Worm (Caenorhabditis elegans) whole organism, L1 larva: ENCODE data around the gene col-107.

Experiments used
- aha-1 ChIP-seq: fragments of 150-350 bp; optimal IDR thresholded peaks from 2 replicates; lab custom pipeline; 2014; ENCODE audit warnings: missing biosample characterization, missing genetic modification characterization
- alr-1 ChIP-seq: fragments of 200-800 bp; sonication (Bioruptor generic); optimal IDR thresholded peaks from 2 replicates; lab custom pipeline; 2018; ENCODE audit warnings: borderline replicate concordance, mild to moderate bottlenecking, missing genetic modification characterization, missing compliant biosample characterization
- aly-2 ChIP-seq: fragments of 150-350 bp; optimal IDR thresholded peaks from 2 replicates; lab custom pipeline; 2014; ENCODE audit warnings: missing biosample characterization, missing genetic modification characterization
- blmp-1 ChIP-seq: fragments of 150-350 bp; optimal IDR thresholded peaks from 2 replicates; lab custom pipeline; 2014; ENCODE audit warnings: missing biosample characterization, missing genetic modification characterization
- ceh-8 ChIP-seq: fragments of 200-800 bp; sonication (Bioruptor generic); optimal IDR thresholded peaks from 2 replicates; lab custom pipeline; 2018; ENCODE audit warnings: mild to moderate bottlenecking, missing genetic modification characterization, moderate library complexity, missing compliant biosample characterization
- ceh-82 ChIP-seq, 3 experiments: fragments of 150-350 bp in 1 of 3; sonication (generic microtip) in 2 of 3; optimal IDR thresholded peaks; 2 replicates each; lab custom pipeline; 2014 to 2017; ENCODE audit warnings: missing biosample characterization in 3 of 3, missing genetic modification characterization in 3 of 3
- ceh-90 ChIP-seq: sonication (generic microtip); optimal IDR thresholded peaks from 2 replicates; lab custom pipeline; 2016; ENCODE audit warnings: missing genetic modification characterization, missing compliant biosample characterization
- ces-1 ChIP-seq: fragments of 150-350 bp; optimal IDR thresholded peaks from 2 replicates; lab custom pipeline; 2014; ENCODE audit warnings: missing biosample characterization, missing genetic modification reagents, missing genetic modification characterization
- efl-1 ChIP-seq, 4 experiments: fragments of 150-350 bp; optimal IDR thresholded peaks in 3 of 4; peaks in 1 of 4; 1 replicate in 1 of 4; 2 replicates in 3 of 4; lab custom pipeline; 2014; ENCODE audit warnings: missing biosample characterization in 2 of 4, missing genetic modification characterization in 2 of 4, missing genetic modification reagents in 2 of 4
- egl-27 ChIP-seq, 2 experiments: fragments of 150-350 bp in 1 of 2; sonication (generic microtip); optimal IDR thresholded peaks; 3 replicates each; lab custom pipeline; 2017 to 2018; ENCODE audit warnings: missing biosample characterization in 2 of 2, missing genetic modification characterization in 2 of 2, missing genetic modification reagents in 2 of 2
- elt-2 ChIP-seq: sonication (generic microtip); optimal IDR thresholded peaks from 2 replicates; lab custom pipeline; 2016; ENCODE audit warnings: missing genetic modification characterization, mild to moderate bottlenecking, inconsistent platforms, missing compliant biosample characterization, missing genetic modification reagents
- elt-3 ChIP-seq, 6 experiments: fragments of 150-350 bp in 1 of 6; sonication (generic microtip); optimal IDR thresholded peaks; 2 replicates each; lab custom pipeline; 2017 to 2018; ENCODE audit warnings: missing biosample characterization in 6 of 6, missing genetic modification characterization in 6 of 6, inconsistent platforms in 1 of 6
- fos-1 ChIP-seq: fragments of 150-350 bp; optimal IDR thresholded peaks from 2 replicates; lab custom pipeline; 2014; ENCODE audit warnings: missing biosample characterization, missing genetic modification characterization
- hlh-4 ChIP-seq: sonication (generic microtip); optimal IDR thresholded peaks from 2 replicates; lab custom pipeline; 2016; ENCODE audit warnings: mild to moderate bottlenecking, missing genetic modification characterization, missing compliant biosample characterization
- hpl-2 ChIP-seq: fragments of 150-350 bp; optimal IDR thresholded peaks from 2 replicates; lab custom pipeline; 2014; ENCODE audit warnings: missing biosample characterization, missing genetic modification reagents, missing genetic modification characterization
- lin-13 ChIP-seq: fragments of 150-350 bp; optimal IDR thresholded peaks from 2 replicates; lab custom pipeline; 2014; ENCODE audit warnings: missing biosample characterization, missing genetic modification reagents, missing genetic modification characterization
- lin-35 ChIP-seq, 2 experiments: fragments of 150-350 bp; optimal IDR thresholded peaks; 2 replicates each; lab custom pipeline; 2014; ENCODE audit warnings: missing biosample characterization in 2 of 2, missing genetic modification characterization in 2 of 2, missing genetic modification reagents in 2 of 2
- mab-9 ChIP-seq: fragments of 200-800 bp; sonication (Bioruptor generic); IDR thresholded peaks from 2 replicates; pipeline ENCODE4 v1.3.6; 2022; ENCODE audit warnings: missing genetic modification reagents, missing genetic modification characterization, missing compliant biosample characterization
- mep-1 ChIP-seq: fragments of 150-350 bp; optimal IDR thresholded peaks from 2 replicates; lab custom pipeline; 2014; ENCODE audit warnings: missing biosample characterization, missing genetic modification characterization
- nhr-12 ChIP-seq: sonication (generic microtip); optimal IDR thresholded peaks from 2 replicates; lab custom pipeline; 2017; ENCODE audit warnings: missing biosample characterization, missing genetic modification characterization
- nhr-71 ChIP-seq: sonication (generic microtip); optimal IDR thresholded peaks from 2 replicates; lab custom pipeline; 2016; ENCODE audit warnings: mild to moderate bottlenecking, missing genetic modification characterization, moderate library complexity, missing compliant biosample characterization
- nhr-77 ChIP-seq: fragments of 150-350 bp; optimal IDR thresholded peaks from 2 replicates; lab custom pipeline; 2014; ENCODE audit warnings: missing biosample characterization, missing genetic modification characterization
- nhr-90 ChIP-seq: sonication (generic microtip); optimal IDR thresholded peaks from 2 replicates; lab custom pipeline; 2016; ENCODE audit warnings: mild to moderate bottlenecking, missing genetic modification characterization, missing compliant biosample characterization; ENCODE audit not compliant: poor library complexity
- pag-3 ChIP-seq: sonication (generic microtip); optimal IDR thresholded peaks from 2 replicates; lab custom pipeline; 2017; ENCODE audit warnings: missing genetic modification characterization, mild to moderate bottlenecking, missing compliant biosample characterization, antibody characterized with exemption, borderline replicate concordance; ENCODE audit not compliant: insufficient read depth
- pqm-1 ChIP-seq: sonication (generic microtip); optimal IDR thresholded peaks from 3 replicates; lab custom pipeline; 2017; ENCODE audit warnings: missing biosample characterization, missing genetic modification characterization
- skn-1 ChIP-seq: fragments of 150-350 bp; optimal IDR thresholded peaks from 2 replicates; lab custom pipeline; 2014; ENCODE audit warnings: missing biosample characterization, missing genetic modification characterization
- snpc-4 ChIP-seq: fragments of 150-350 bp; optimal IDR thresholded peaks from 2 replicates; lab custom pipeline; 2014; ENCODE audit warnings: missing biosample characterization, missing genetic modification characterization
- snu-23 ChIP-seq: sonication (generic microtip); optimal IDR thresholded peaks from 2 replicates; lab custom pipeline; 2016; ENCODE audit warnings: missing genetic modification characterization, missing compliant biosample characterization
- tbx-2 ChIP-seq: sonication (generic microtip); optimal IDR thresholded peaks from 2 replicates; lab custom pipeline; 2016; ENCODE audit warnings: missing genetic modification characterization, missing compliant biosample characterization
- tlp-1 ChIP-seq: fragments of 150-350 bp; optimal IDR thresholded peaks from 2 replicates; lab custom pipeline; 2014; ENCODE audit warnings: missing biosample characterization, missing genetic modification characterization
- unc-62 ChIP-seq: fragments of 150-350 bp; optimal IDR thresholded peaks from 2 replicates; lab custom pipeline; 2014; ENCODE audit warnings: missing biosample characterization, missing genetic modification reagents, missing genetic modification characterization
- xbp-1 ChIP-seq: sonication (generic microtip); optimal IDR thresholded peaks from 2 replicates; lab custom pipeline; 2016; ENCODE audit warnings: missing genetic modification characterization, missing compliant biosample characterization

The col-107 gene

DNA sequence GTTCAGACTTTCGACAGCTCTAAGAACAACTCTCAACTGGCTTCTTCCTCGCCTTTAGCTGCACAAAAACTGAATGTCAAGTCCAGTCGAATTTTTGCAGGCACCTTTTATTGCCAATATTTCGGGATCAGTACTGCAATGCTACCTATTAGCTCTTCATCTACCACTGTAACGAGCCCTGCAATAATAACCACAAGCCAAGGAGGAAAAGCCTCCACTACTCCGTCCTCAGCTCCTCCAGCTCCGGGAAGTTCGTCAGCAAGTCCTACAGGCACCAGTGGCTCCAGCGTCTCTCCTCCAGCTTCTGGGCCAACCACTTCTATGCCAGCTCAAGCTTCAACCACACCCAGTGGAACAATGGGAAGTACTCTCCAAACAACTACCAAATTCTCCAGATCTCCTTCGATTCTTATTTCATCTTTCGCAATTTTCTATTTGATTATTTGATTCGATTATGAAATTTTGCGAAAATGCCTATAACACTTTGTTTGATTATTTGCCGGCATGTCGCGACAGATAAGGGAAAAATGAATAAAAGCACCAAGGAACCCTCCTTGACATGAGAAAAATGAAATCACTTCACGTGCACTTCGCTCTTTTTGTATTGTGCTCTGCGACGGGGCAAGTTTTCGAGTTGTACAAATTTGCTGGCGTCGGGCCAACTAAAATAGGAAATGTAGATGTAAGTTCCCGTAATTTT lies 6.7 kb downstream of the col-107 start, which contains the start of gene C34H4.1:
C34H4.1 (plus strand) TSS at position 559 of the 700 bp plus-strand sequence.
- TF ChIP-seq elt-2 (tag; lab: Kevin White, UChicago) = peak; percentile 31
- no peak for TF ChIP-seq efl-1 (optimal IDR thresholded peaks at IDR 0.05; lab: Kevin White, UChicago)
- peak in 1 of 2 experiments; percentile 58 for TF ChIP-seq efl-1 (GFP tag; optimal IDR thresholded peaks at IDR 0.05 in 1 of 2; lab: Kevin White, UChicago)
- no peak for TF ChIP-seq aha-1 (tag; lab: Kevin White, UChicago)
- TF ChIP-seq ceh-8 = no peak
- no peak for TF ChIP-seq pag-3 (tag; lab: Kevin White, UChicago)
- TF ChIP-seq hpl-2 (GFP tag; lab: Kevin White, UChicago) = no peak
- no peak for TF ChIP-seq ceh-90 (tag; lab: Kevin White, UChicago)

ce11 chrIV:1559931-1560330 lies 11.4 kb downstream of the col-107 start, which contains the start of gene Y41D4B.17:
Gene Y41D4B.17, plus strand, starts transcription at chrIV:1560104.
- no peak for TF ChIP-seq mab-9 (GFP tag; lab: Robert Waterston, UW)
- TF ChIP-seq lin-35 (GFP tag; optimal IDR thresholded peaks at IDR 0.05; lab: Kevin White, UChicago) = peak in 1 of 2 experiments; percentile 1
- no peak for TF ChIP-seq blmp-1
- TF ChIP-seq elt-2 (tag; lab: Kevin White, UChicago) = peak; percentile 75
- no peak for TF ChIP-seq aly-2 (tag; lab: Kevin White, UChicago)
- TF ChIP-seq nhr-90 (tag; lab: Kevin White, UChicago) = peak; percentile 7
- TF ChIP-seq, all 84 proteins: peak for 3

ce11 chrIV:1561884-1562283 lies 13.4 kb downstream of the col-107 start, which contains the start of gene hpo-6:
Gene hpo-6, plus strand, starts transcription at chrIV:1562184.
- TF ChIP-seq snu-23 (GFP tag; lab: Kevin White, UChicago) = no peak
- TF ChIP-seq fos-1 (tag; lab: Kevin White, UChicago) = no peak
- no peak for TF ChIP-seq aly-2 (tag; lab: Kevin White, UChicago)
- no peak for TF ChIP-seq blmp-1
- TF ChIP-seq pqm-1 = no peak

ce11 chrIV:1563476-1564131 lies 15.1 kb downstream of the col-107 start, which contains the start of gene Y41D4B.15:
Gene Y41D4B.15, plus strand, starts transcription at chrIV:1564081.
- TF ChIP-seq alr-1 (tag; lab: Kevin White, UChicago) (no peak), ces-1 (GFP tag; lab: Kevin White, UChicago) (no peak), snu-23 (GFP tag; lab: Kevin White, UChicago) (no peak), hpl-2 (GFP tag; lab: Kevin White, UChicago) (no peak), hlh-4 (tag; lab: Kevin White, UChicago) (no peak), snpc-4 (tag; lab: Kevin White, UChicago) (no peak), elt-3 (tag; optimal IDR thresholded peaks at IDR 0.05; lab: Kevin White, UChicago) (no peak), nhr-90 (tag; lab: Kevin White, UChicago) (no peak), ceh-8 (no peak), nhr-77 (tag; lab: Kevin White, UChicago) (no peak), nhr-71 (no peak), unc-62 (GFP tag; lab: Kevin White, UChicago) (no peak), ceh-82 (tag; optimal IDR thresholded peaks at IDR 0.05; lab: Kevin White, UChicago) (no peak), skn-1 (tag; lab: Kevin White, UChicago) (no peak), pag-3 (tag; lab: Kevin White, UChicago) (no peak), tbx-2 (no peak), lin-35 (GFP tag; optimal IDR thresholded peaks at IDR 0.05; lab: Kevin White, UChicago) (no peak), tlp-1 (tag; lab: Kevin White, UChicago) (no peak)

DNA sequence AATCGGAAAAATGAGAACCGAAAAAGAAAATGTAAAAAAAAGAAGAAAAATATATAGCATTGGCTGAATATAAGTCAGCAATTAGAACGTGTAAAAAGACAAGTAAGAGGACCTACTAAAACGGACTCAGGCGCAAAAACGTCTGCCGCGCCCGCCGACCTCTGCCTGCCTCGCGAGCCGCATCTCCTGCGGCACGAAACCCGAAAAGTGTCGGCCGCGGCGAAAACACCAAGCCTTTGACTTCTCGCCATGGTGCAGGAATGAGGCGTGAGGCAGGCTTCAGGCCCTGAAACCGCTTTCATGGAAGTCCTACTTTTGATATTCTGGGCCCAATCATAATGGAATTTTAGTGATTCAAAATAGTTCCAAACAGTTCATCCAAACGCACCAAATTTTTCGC lies 17.2 kb downstream of the col-107 start:
- TF ChIP-seq mep-1 (tag; lab: Kevin White, UChicago) (no peak), xbp-1 (no peak), lin-13 (GFP tag; lab: Kevin White, UChicago) (no peak), nhr-12 (tag; lab: Kevin White, UChicago) (no peak), egl-27 (tag; optimal IDR thresholded peaks at IDR 0.05; lab: Kevin White, UChicago) (no peak)
- TF ChIP-seq, all 84 proteins: peak for 0
